Worm (Caenorhabditis elegans) whole organism, L2 larva: ENCODE measurements around the gene cut-3.

Source experiments
- C34F6.9 ChIP-seq: fragments of 150-350 bp; optimal IDR thresholded peaks from 2 replicates; lab custom pipeline; 2014; ENCODE audit warnings: missing biosample characterization, missing genetic modification characterization
- F13H6.1 ChIP-seq: sonication (generic microtip); optimal IDR thresholded peaks from 2 replicates; lab custom pipeline; 2016; ENCODE audit warnings: missing genetic modification characterization, missing compliant biosample characterization
- R02D3.7 ChIP-seq: fragments of 150-350 bp; optimal IDR thresholded peaks from 2 replicates; lab custom pipeline; 2014; ENCODE audit warnings: missing biosample characterization, missing genetic modification characterization
- ZK546.5 ChIP-seq: sonication (generic microtip); optimal IDR thresholded peaks from 2 replicates; lab custom pipeline; 2017; ENCODE audit warnings: missing biosample characterization, missing genetic modification characterization
- alr-1 ChIP-seq: fragments of 150-350 bp; optimal IDR thresholded peaks from 2 replicates; lab custom pipeline; 2014; ENCODE audit warnings: missing biosample characterization, missing genetic modification characterization
- aly-2 ChIP-seq: fragments of 150-350 bp; optimal IDR thresholded peaks from 2 replicates; lab custom pipeline; 2014; ENCODE audit warnings: missing biosample characterization, missing genetic modification characterization
- ama-1 ChIP-seq: fragments of 150-350 bp; optimal IDR thresholded peaks from 2 replicates; lab custom pipeline; 2018; ENCODE audit warnings: inconsistent platforms
- blmp-1 ChIP-seq: sonication (generic microtip); optimal IDR thresholded peaks from 2 replicates; lab custom pipeline; 2017; ENCODE audit warnings: missing genetic modification characterization, mild to moderate bottlenecking, missing compliant biosample characterization, antibody characterized with exemption, moderate library complexity; ENCODE audit not compliant: insufficient read depth
- ceh-16 ChIP-seq: fragments of 150-350 bp; optimal IDR thresholded peaks from 2 replicates; lab custom pipeline; 2014; ENCODE audit warnings: missing biosample characterization, missing genetic modification characterization
- dmd-4 ChIP-seq: sonication (generic microtip); optimal IDR thresholded peaks from 2 replicates; lab custom pipeline; 2017; ENCODE audit warnings: missing biosample characterization, missing genetic modification characterization
- egl-27 ChIP-seq: sonication (generic microtip); optimal IDR thresholded peaks from 3 replicates; lab custom pipeline; 2017; ENCODE audit warnings: missing biosample characterization, missing genetic modification reagents, missing genetic modification characterization
- elt-1 ChIP-seq: fragments of 150-350 bp; optimal IDR thresholded peaks from 2 replicates; lab custom pipeline; 2014; ENCODE audit warnings: missing biosample characterization, missing genetic modification characterization
- elt-3 ChIP-seq: sonication (generic microtip); optimal IDR thresholded peaks from 2 replicates; lab custom pipeline; 2017; ENCODE audit warnings: missing biosample characterization, missing genetic modification characterization
- lin-11 ChIP-seq: fragments of 150-350 bp; sonication (generic microtip); optimal IDR thresholded peaks from 2 replicates; lab custom pipeline; 2014; ENCODE audit warnings: missing biosample characterization, missing genetic modification characterization, inconsistent platforms, mixed read lengths
- lin-13 ChIP-seq: fragments of 150-350 bp; optimal IDR thresholded peaks from 2 replicates; lab custom pipeline; 2014; ENCODE audit warnings: missing biosample characterization, missing genetic modification reagents, missing genetic modification characterization
- lin-39 ChIP-seq: fragments of 150-350 bp; optimal IDR thresholded peaks from 2 replicates; lab custom pipeline; 2014; ENCODE audit warnings: missing biosample characterization, missing genetic modification reagents, missing genetic modification characterization
- lsy-2 ChIP-seq, 2 experiments: fragments of 150-350 bp in 1 of 2; sonication (generic microtip) in 1 of 2; optimal IDR thresholded peaks; 2 replicates each; lab custom pipeline; 2014 to 2017; ENCODE audit warnings: missing biosample characterization in 2 of 2, missing genetic modification characterization in 2 of 2
- mab-5 ChIP-seq: fragments of 150-350 bp; optimal IDR thresholded peaks from 2 replicates; lab custom pipeline; 2014; ENCODE audit warnings: missing biosample characterization, missing genetic modification characterization
- mdl-1 ChIP-seq, 2 experiments: fragments of 150-350 bp in 1 of 2; sonication (generic microtip) in 1 of 2; optimal IDR thresholded peaks; 2 replicates each; lab custom pipeline; 2017; ENCODE audit warnings: missing biosample characterization in 2 of 2, missing genetic modification characterization in 2 of 2
- nhr-129 ChIP-seq: fragments of 150-350 bp; optimal IDR thresholded peaks from 2 replicates; lab custom pipeline; 2014; ENCODE audit warnings: missing biosample characterization, missing genetic modification characterization
- nhr-21 ChIP-seq: fragments of 150-350 bp; optimal IDR thresholded peaks from 2 replicates; lab custom pipeline; 2014; ENCODE audit warnings: missing biosample characterization, missing genetic modification characterization
- nhr-237 ChIP-seq: fragments of 150-350 bp; optimal IDR thresholded peaks from 2 replicates; lab custom pipeline; 2014; ENCODE audit warnings: missing biosample characterization, missing genetic modification characterization
- nhr-25 ChIP-seq: fragments of 150-350 bp; sonication (generic microtip); optimal IDR thresholded peaks from 3 replicates; lab custom pipeline; 2014; ENCODE audit warnings: missing biosample characterization, missing genetic modification characterization
- nhr-6 ChIP-seq: fragments of 150-350 bp; optimal IDR thresholded peaks from 2 replicates; lab custom pipeline; 2014; ENCODE audit warnings: missing biosample characterization, missing genetic modification characterization
- nhr-77 ChIP-seq: fragments of 150-350 bp; optimal IDR thresholded peaks from 2 replicates; lab custom pipeline; 2014; ENCODE audit warnings: missing biosample characterization, missing genetic modification characterization
- peb-1 ChIP-seq: fragments of 150-350 bp; optimal IDR thresholded peaks from 2 replicates; lab custom pipeline; 2014; ENCODE audit warnings: missing biosample characterization, missing genetic modification characterization
- sem-4 ChIP-seq: fragments of 150-350 bp; optimal IDR thresholded peaks from 2 replicates; lab custom pipeline; 2014; ENCODE audit warnings: missing biosample characterization, missing genetic modification reagents, missing genetic modification characterization
- sma-3 ChIP-seq: sonication (generic microtip); optimal IDR thresholded peaks from 2 replicates; lab custom pipeline; 2016; ENCODE audit warnings: missing genetic modification reagents, missing genetic modification characterization, missing compliant biosample characterization
- sma-9 ChIP-seq, 2 experiments: fragments of 150-350 bp in 1 of 2; sonication (generic microtip) in 1 of 2; optimal IDR thresholded peaks; 2 replicates each; lab custom pipeline; 2014 to 2016; ENCODE audit warnings: missing genetic modification characterization in 2 of 2, mild to moderate bottlenecking in 1 of 2, missing biosample characterization in 1 of 2, missing compliant biosample characterization in 1 of 2, missing genetic modification reagents in 1 of 2, moderate library complexity in 1 of 2
- snpc-4 ChIP-seq: fragments of 150-350 bp; optimal IDR thresholded peaks from 2 replicates; lab custom pipeline; 2014; ENCODE audit warnings: missing biosample characterization, missing genetic modification characterization
- unc-39 ChIP-seq: fragments of 150-350 bp; optimal IDR thresholded peaks from 2 replicates; lab custom pipeline; 2014; ENCODE audit warnings: missing biosample characterization, missing genetic modification characterization
- unc-55 ChIP-seq: fragments of 150-350 bp; sonication (generic microtip); optimal IDR thresholded peaks from 3 replicates; lab custom pipeline; 2014; ENCODE audit warnings: missing biosample characterization, missing genetic modification reagents, missing genetic modification characterization
- unc-62 ChIP-seq: fragments of 150-350 bp; optimal IDR thresholded peaks from 2 replicates; lab custom pipeline; 2014; ENCODE audit warnings: missing biosample characterization, missing genetic modification reagents, missing genetic modification characterization
- ztf-1 ChIP-seq: fragments of 200-800 bp; sonication (Bioruptor generic); conservative IDR thresholded peaks from 2 replicates; pipeline ENCODE4 v1.3.6; 2022; ENCODE audit warnings: missing genetic modification characterization, missing compliant biosample characterization
- ztf-4 ChIP-seq: fragments of 150-350 bp; optimal IDR thresholded peaks from 2 replicates; lab custom pipeline; 2014; ENCODE audit warnings: missing biosample characterization, missing genetic modification characterization

The cut-3 gene

ce11 chrII:8466874-8467273, 20.2 kb upstream of the cut-3 start, which contains the start of gene F22B5.10:
Gene F22B5.10, plus strand, starts transcription at chrII:8467174.
- TF ChIP-seq aly-2, result no peak
- TF ChIP-seq nhr-6, result no peak
- no peak for TF ChIP-seq nhr-237 (tag; lab: Kevin White, UChicago)
- no peak for TF ChIP-seq dmd-4 (tag; lab: Kevin White, UChicago)
- TF ChIP-seq snpc-4, result no peak
- TF ChIP-seq unc-39 (tag; lab: Kevin White, UChicago), result no peak
- no peak for TF ChIP-seq ZK546.5 (tag; lab: Kevin White, UChicago)
- no peak for TF ChIP-seq sem-4 (tag; lab: Kevin White, UChicago)
- TF ChIP-seq egl-27 (tag; lab: Kevin White, UChicago), result no peak
- no peak for TF ChIP-seq sma-3 (GFP tag; lab: Kevin White, UChicago)
- TF ChIP-seq nhr-25, result no peak
- TF ChIP-seq nhr-21 (tag; lab: Kevin White, UChicago), result no peak
- TF ChIP-seq ztf-1 (GFP tag; lab: Robert Waterston, UW), result no peak
- TF ChIP-seq peb-1 (tag; lab: Kevin White, UChicago), result no peak
- no peak for TF ChIP-seq mab-5
- TF ChIP-seq F13H6.1 (tag; lab: Kevin White, UChicago), result no peak
- no peak for TF ChIP-seq lsy-2 (tag; optimal IDR thresholded peaks at IDR 0.05; lab: Kevin White, UChicago)
- no peak for TF ChIP-seq ztf-4 (tag; lab: Kevin White, UChicago)
- no peak for TF ChIP-seq unc-62
- TF ChIP-seq mdl-1 (tag; optimal IDR thresholded peaks at IDR 0.05; lab: Kevin White, UChicago), result no peak

- TF ChIP-seq lsy-2 (tag; optimal IDR thresholded peaks at IDR 0.05; lab: Kevin White, UChicago) (peak in 1 of 2 experiments; percentile 49), lin-11 (tag; lab: Kevin White, UChicago) (no peak), aly-2 (no peak), nhr-77 (no peak), C34F6.9 (peak; percentile 39), ama-1 (lab: Kevin White, UChicago) (peak; percentile 26)
These were observed 17.8 kb upstream of the cut-3 start, which contains the start of gene fars-3 for ce11 chrII:8464448-8464898. Gene fars-3, plus strand, starts transcription at chrII:8464848.

ce11 chrII:8457438-8457837, 10.8 kb upstream of the cut-3 start, which contains the start of gene zyg-9:
Gene zyg-9, plus strand, starts transcription at chrII:8457818.
- TF ChIP-seq elt-1 (tag; lab: Kevin White, UChicago) (no peak), nhr-77 (no peak), alr-1 (no peak), nhr-129 (tag; lab: Kevin White, UChicago) (peak; percentile 26), lsy-2 (tag; optimal IDR thresholded peaks at IDR 0.05; lab: Kevin White, UChicago) (peak in 1 of 2 experiments; percentile 29), C34F6.9 (peak; percentile 63), lin-13 (GFP tag; lab: Kevin White, UChicago) (no peak), sem-4 (tag; lab: Kevin White, UChicago) (no peak), sma-9 (GFP tag; optimal IDR thresholded peaks at IDR 0.05; lab: Kevin White, UChicago) (no peak), sma-9 (tag; optimal IDR thresholded peaks at IDR 0.05; lab: Kevin White, UChicago) (no peak), blmp-1 (tag; lab: Kevin White, UChicago) (no peak), unc-55 (GFP tag; lab: Kevin White, UChicago) (peak; percentile 30), aly-2 (no peak), R02D3.7 (tag; lab: Kevin White, UChicago) (no peak), lin-39 (tag; lab: Kevin White, UChicago) (no peak), ZK546.5 (tag; lab: Kevin White, UChicago) (no peak)

ce11 chrII:8456681-8457389, 10.2 kb upstream of the cut-3 start:
- TF ChIP-seq ceh-16 (tag; lab: Kevin White, UChicago) (no peak), aly-2 (no peak), unc-39 (tag; lab: Kevin White, UChicago) (no peak), lin-39 (tag; lab: Kevin White, UChicago) (no peak), elt-3 (tag; lab: Kevin White, UChicago) (no peak)
